Worm (Caenorhabditis elegans) whole organism, dauer: ENCODE data around the gene C17F4.7.
"Not testable (repeated sequence)": the region's sequence is repeated elsewhere in the genome, so short reads cannot be mapped to it uniquely, and the experiment has no call there.

Source experiments
- unc-62 ChIP-seq: sonication (generic microtip); optimal IDR thresholded peaks from 2 replicates; lab custom pipeline; 2017; ENCODE audit warnings: missing biosample characterization, missing genetic modification reagents, missing genetic modification characterization

C17F4.7 gene

DNA sequence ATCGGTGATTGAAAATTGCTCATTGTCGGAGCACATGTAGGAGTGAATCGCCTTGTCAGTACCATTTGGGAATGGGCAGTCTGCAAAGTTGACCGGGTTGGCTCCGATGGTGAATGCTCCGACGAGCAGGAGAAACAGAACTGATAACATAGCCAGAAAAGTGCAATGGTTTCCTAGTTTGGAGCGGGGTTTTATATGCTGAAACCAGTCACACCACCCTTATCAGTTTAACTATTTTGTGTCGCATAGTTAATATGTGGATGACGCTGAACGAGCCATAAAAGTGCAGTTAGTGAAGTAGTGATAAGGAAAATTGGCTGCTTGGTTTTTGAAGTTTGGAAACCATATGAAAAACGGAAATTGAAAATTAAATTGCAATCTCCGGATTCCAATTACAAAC lies at the start of gene C17F4.7:
TSS of gene C17F4.7 (minus strand) at position 180 of the 400 bp plus-strand sequence.
- TF ChIP-seq unc-62 = no peak

DNA sequence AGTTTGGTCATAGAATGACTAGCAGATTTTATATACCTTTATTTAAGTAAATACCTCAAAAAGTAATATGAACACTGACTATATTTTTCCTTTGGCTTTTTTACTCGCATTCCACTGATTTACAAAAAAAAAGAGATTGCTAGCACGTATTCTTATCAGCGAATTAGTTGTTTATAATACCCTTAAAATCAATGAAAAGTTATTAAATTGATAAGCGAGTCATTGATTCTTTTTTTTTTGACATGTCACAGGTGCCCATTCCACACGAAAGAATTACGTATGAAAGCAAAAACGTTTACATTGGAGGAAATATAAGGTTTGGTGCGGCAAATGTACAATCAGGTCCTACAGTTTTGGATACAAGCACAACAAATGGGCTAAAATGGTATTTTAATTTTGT lies 49.4 kb upstream of the C17F4.7 start, which contains the start of gene btb-17:
TSS of gene btb-17 (plus strand) at position 213 of the 400 bp plus-strand sequence.
- TF ChIP-seq unc-62 = no peak

DNA sequence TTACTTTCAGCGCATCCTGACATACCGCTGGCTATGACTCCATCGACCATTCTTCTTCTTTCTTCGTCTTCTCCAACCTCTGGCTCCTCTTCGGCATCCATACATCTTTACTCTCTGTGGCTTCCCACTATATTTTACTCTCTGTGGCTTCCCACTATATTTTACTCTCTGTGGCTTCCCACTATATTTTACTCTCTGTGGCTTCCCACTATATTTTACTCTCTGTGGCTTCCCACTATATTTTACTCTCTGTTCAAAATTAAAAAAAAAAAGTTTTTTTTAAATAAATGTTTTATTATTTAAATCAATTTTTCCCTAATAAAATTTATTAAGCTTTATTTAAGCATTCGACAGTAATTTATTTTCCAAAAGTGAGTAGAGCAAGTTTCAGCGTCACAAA lies 44.7 kb upstream of the C17F4.7 start, which contains the start of gene F39E9.14:
TSS of gene F39E9.14 (minus strand) at position 101 of the 400 bp plus-strand sequence.
- not testable (repeated sequence) for TF ChIP-seq unc-62

DNA sequence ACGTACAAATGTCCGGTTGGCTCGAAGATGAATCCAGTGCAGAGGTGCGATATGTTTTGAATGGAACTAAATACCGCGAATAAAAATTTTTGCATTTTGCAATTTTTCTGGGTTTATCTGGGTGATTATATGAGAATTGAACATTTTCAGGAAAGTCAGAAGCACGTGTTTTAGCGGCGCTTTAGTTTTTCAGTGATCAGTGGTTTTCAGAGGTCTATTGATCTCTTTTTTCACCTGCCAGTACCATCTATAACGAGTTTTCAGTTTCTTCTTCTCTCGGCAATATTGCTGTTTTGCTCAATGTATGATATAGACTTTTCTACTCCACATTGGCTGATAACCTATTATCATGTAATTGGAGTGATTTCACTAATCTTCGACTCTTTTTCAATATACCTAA lies 41.3 kb upstream of the C17F4.7 start, which contains the start of gene sri-63:
TSS of gene sri-63 (plus strand) at position 301 of the 400 bp plus-strand sequence.
- no peak for TF ChIP-seq unc-62

DNA sequence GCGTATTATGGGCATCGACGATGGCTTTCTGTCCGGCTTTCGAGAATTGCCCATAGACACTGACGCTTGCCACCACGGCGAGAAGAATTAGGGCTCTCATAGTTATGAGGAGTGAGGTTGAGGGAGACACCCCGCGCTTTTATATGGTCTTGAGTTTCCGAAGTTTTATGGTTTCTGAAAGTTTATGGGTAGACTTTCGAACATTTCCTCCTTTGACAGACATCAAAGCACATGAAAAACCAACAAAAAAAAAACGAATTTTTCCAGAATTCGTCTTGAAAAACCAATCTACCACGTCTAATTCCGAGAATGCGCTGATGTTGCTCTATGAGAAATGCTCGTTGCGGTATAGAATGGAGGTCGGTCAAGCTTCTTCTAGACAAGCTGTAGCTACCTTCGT lies 38.7 kb upstream of the C17F4.7 start, which contains the start of gene scl-15:
TSS of gene scl-15 (minus strand) at position 101 of the 400 bp plus-strand sequence.
- TF ChIP-seq unc-62 = no peak

DNA sequence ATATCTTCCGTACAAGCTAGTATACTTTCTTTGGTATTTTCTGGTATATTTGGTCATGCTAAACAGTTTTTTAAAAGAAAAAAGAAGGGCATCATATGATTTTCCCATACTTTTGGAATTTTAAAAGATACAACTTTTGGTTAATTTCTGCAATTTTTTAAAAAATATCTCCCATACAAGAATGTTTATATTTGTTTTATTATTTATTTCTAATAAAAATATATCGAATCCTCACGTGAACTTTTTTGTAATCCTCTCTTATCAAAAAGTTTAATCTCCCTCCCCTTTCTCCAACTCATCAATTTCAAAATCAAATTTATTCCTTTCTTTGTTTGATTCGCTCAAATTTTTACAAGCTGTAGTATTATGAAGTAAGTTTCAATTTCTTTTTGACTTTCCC lies 36.5 kb upstream of the C17F4.7 start, which contains the start of gene nep-13:
TSS of gene nep-13 (plus strand) at position 301 of the 400 bp plus-strand sequence.
- no peak for TF ChIP-seq unc-62

DNA sequence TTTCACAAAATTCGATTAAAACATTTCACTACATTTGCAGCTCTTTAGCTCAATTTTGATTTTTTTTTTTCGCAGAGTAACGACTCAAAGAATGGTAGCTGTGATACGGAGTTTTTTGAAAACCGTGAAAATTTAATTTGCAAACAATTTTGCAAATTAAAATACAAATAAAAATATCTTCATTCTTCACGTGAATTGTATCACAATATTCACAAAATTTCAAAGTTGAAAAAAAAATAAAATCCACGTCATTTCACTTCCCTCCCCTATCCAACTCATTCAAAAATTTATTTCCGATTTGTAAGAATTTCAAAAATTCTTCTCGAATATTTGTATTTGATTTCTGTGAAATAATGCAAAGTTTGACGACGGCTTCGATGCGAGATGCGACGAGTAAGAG lies 32.8 kb upstream of the C17F4.7 start, which contains the start of gene wht-4:
TSS of gene wht-4 (plus strand) at position 301 of the 400 bp plus-strand sequence.
- no peak for TF ChIP-seq unc-62

DNA sequence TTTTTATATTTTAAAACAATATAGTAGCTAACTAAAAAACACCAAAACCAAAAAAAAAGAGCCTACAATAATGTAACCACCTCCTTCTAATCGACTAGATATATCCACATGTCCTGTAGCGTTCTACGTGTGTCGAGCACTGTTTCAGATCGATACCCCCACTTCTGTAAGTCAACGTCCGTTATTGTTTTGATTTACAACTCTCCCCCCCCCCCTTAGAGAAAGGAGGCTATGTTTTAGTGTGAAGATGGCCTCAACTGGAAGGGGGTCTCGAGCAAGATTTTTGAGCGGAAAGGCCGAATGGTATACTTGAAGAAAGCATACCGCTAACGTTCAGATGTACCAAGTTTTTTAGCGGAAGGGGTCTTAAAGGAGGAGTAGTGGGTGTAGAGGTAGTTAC lies 31.9 kb upstream of the C17F4.7 start, which contains the start of gene F02E11.4:
TSS of gene F02E11.4 (minus strand) at position 101 of the 400 bp plus-strand sequence.
- TF ChIP-seq unc-62 = no peak

DNA sequence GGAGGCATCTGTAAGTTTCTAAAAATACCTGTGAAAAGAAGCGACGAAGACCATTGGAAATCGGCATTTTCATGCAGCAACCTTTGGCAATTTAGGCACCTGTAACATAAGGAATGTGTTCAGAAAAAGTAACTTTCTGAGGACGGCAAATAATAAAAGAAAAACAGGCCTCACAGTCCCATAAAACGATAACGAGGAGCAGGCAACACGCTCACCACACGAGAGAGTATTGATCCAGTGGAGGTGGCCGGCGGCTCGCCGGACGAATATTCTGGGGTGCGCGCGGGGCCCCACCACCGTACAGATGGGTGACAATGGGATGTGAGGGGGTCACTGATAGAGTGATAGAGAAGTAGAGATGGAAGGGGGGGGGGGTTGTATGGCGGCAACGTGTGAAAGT lies 29.1 kb upstream of the C17F4.7 start, which contains the start of gene F02E11.3:
TSS of gene F02E11.3 (minus strand) at position 101 of the 400 bp plus-strand sequence.
- TF ChIP-seq unc-62 = no peak

DNA sequence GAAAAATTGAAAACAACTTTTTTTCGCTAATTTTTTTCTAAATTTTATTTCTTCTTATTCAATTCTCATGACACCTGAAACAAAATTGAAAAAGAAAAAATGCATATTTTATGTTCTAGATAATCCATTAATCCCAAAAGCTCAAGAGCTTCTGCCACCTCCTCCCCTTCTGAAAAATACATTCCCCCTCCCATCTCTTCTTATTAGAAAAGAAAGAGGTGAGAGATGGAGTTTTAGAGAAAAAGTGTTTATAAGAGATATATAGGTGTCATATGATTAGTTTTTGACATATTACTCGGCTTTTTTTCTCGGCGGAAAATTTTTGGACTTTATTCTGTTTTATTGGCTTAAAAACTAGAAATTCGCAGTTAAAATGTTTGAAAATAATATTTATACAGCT lies 24.8 kb upstream of the C17F4.7 start:
- TF ChIP-seq unc-62 = no peak

DNA sequence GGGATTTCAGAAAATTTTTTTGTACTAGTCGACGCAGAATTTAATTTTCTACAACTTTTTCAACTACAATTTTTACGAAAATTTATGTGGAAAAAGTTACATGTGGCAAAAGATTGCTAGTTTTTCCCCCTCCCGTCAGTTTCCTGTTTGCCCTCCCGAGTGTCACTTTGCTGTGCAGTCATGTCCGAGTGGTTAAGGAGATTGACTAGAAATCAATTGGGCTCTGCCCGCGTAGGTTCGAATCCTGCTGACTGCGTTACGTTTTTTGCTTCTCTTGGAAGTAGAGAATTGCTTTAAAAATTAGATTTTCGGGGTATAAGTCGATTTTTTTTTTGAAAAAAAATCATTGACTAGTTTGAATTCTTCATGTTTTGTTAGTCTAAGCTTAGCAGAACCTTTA lies 22.0 kb upstream of the C17F4.7 start:
- no peak for TF ChIP-seq unc-62

DNA sequence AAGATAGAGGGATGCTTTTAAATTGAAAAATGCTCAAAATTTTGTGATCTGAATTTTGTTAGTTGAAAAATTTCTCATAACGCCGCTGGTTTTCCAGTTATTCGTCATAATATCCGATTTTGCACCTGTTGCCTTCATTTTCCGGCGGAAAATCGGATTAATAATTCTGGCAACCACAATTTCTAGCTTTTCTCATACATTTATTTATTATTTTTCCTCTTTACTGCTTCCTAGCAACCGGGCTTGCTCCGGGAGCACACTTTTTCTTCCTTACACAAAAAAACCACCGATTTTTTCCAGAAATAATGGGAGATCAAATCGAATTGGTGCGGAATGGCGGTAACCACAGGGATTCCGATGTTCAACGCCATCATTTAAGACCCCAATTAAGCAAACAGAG lies 21.6 kb upstream of the C17F4.7 start, which contains the start of gene F02E11.7:
TSS of gene F02E11.7 (plus strand) at position 301 of the 400 bp plus-strand sequence.
- no peak for TF ChIP-seq unc-62

DNA sequence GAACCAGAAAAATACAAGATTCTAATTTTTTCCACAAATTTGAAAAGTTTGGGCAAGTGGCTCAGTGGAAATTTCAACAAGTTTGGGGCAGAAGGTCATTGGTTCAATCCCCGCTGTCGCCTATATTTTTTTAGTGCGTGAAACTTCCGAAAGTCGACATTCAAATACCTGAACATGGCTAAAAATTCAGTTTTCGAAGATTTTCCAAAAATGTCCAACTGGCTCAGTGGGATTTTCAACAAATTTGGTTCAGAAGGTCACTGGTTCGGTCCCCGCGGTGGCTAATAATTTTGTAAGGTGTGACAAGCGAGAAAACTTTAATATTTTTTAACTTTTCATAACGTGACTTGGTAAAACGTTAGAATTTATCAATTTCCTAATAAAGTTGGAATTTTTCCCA lies 18.9 kb upstream of the C17F4.7 start:
- no peak for TF ChIP-seq unc-62

DNA sequence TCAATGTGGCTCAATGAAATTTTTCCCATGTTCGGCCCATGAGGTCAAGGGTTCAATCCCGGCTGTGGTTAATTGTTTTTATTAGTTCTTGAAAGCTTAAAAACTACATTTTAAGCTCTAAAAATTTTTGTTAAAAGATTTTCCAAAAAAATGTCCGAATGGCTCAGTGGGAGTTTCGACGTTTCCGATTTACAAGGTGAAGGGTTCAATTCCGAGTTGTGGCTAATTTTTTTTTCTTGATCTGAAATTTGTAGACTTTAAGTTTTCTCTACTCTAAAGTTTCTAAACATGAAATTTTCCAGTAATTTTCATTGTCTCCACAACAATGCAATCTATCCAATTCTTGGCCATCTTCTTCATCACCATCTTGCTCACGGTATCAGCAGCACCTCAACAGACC lies 16.7 kb upstream of the C17F4.7 start, which contains the start of gene F02E11.2:
TSS of gene F02E11.2 (plus strand) at position 301 of the 400 bp plus-strand sequence.
- no peak for TF ChIP-seq unc-62

DNA sequence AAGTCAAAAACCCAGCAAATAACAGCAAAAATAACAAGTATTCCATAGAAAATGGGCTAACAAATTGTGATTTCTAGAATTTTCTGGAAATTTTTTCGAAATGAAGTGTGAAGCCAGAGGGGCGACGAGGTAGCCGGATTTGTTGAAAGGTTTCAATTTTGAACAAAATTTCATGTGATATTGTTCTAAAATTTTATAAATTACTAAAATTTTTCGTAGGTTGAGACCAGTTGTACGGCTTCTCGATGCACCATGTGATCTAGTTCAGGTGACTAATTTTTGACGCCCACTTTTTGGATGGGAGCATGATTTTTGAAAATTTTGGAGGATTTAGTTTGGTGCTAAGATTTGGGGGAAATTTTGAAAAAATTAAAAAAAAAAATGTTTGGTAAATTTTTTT lies 13.4 kb upstream of the C17F4.7 start, which contains the start of gene gcy-19:
TSS of gene gcy-19 (minus strand) at position 101 of the 400 bp plus-strand sequence.
- TF ChIP-seq unc-62 = no peak

DNA sequence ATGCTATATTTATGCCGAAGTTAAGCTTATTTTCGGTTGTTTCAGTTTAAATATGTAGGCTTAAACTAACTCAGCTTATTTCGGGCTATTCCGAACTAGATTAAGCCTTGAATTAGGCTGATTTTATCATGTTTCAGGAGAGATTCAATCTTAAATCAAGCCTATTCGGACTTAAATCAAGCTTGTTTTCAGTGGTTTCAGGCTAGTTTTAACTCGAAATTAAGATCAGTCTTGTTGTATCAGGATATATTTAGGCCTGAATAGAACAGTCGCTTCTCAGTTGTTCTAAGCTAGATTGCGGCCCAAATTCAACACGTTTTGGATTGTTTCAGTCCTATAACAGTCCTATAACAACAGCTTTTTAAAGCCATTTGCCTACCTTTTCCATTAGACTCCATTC lies 6.0 kb upstream of the C17F4.7 start:
- TF ChIP-seq unc-62 = no peak

DNA sequence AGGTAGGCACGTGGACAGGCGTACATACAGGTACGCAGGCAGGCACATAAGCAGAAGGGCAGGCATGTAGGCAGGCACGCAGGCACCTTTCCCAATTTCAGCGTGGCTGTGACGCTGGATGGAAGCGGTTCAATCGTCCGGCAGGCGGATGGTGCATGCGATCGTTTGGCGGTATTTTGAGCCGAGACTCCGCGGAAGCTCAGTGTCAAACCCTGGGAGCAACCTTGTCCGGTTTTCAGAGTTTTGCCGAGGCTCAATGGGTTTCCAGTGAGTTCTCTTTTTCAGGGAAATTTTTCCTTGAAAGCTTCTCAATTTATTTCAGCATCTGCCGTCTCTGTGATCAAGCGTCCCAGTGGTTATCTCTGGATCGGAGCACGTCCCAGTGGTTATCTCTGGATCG lies 4.4 kb upstream of the C17F4.7 start:
- TF ChIP-seq unc-62 = no peak

DNA sequence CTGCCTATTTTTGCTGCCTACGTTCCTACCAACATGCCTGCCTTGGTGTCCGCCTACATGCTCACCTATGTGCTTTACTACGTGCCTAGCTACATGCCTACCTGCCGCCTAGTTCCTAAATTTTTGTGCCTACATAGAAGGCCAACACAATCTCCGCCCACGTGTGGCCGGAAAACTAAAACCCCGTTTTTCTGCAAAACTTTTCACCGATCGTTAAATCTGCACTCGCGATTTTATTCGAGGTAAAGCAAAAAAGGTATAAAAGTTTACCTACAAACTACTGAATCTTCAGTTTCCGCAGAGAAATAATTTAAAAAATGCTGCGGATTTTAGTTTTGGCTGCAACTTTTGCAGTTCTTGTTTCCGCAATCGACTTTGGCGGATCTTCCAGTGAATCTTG lies 3.6 kb upstream of the C17F4.7 start, which contains the start of gene clec-124:
TSS of gene clec-124 (plus strand) at position 301 of the 400 bp plus-strand sequence.
- no peak for TF ChIP-seq unc-62
